Worm (Caenorhabditis elegans): ENCODE measurements around the gene clec-218.

DNA sequence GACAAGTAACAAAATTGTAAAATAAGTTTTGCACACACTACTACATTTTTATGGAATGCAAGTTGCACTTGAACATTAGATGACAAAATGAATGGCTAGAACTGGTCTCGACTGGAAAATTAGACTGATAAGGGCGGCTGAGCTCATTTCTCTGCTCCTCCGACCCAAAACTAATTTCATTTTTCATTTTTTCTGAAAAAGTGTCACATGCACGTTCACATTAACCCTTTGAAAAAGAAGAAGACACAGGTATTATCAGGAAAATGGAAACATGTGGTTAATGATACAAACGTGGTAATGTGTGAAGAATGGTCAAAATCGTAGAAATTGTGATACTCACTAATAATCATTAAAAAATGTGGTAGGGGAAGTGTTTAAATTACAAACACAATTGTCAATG, 729 bp upstream of the clec-218 start:
- TF ChIP-seq snpc-4 (tag; optimal IDR thresholded peaks at IDR 0.05) = no peak
- no peak for TF ChIP-seq nhr-237 (tag; optimal IDR thresholded peaks at IDR 0.05)
- TF ChIP-seq ces-1 (GFP tag; optimal IDR thresholded peaks at IDR 0.05) = no peak
- TF ChIP-seq elt-3 (tag; optimal IDR thresholded peaks at IDR 0.05) = no peak
- TF ChIP-seq lin-13 (tag; optimal IDR thresholded peaks at IDR 0.05) = no peak
- TF ChIP-seq M03D4.4 (tag; optimal IDR thresholded peaks at IDR 0.05) = no peak
- no peak for TF ChIP-seq nhr-76 (tag; optimal IDR thresholded peaks at IDR 0.05)
- TF ChIP-seq mep-1 (tag; optimal IDR thresholded peaks at IDR 0.05) = no peak
- TF ChIP-seq sptf-1 (tag; optimal IDR thresholded peaks at IDR 0.05) = no peak
- TF ChIP-seq pha-4 (tag; optimal IDR thresholded peaks at IDR 0.05) = no peak
